Worm (Caenorhabditis elegans): ENCODE results near the gene unk-1.

ce11 chrX:7985495-7986029 lies 29.2 kb upstream of the unk-1 start, which contains the start of gene F45E1.4:
- no peak for TF ChIP-seq R02D3.7 (tag; optimal IDR thresholded peaks at IDR 0.05)
- TF ChIP-seq pqm-1 (tag; optimal IDR thresholded peaks at IDR 0.05) = no peak
- TF ChIP-seq ceh-28 (tag; optimal IDR thresholded peaks at IDR 0.05) = peak; percentile 70
- no peak for TF ChIP-seq nhr-11 (tag; optimal IDR thresholded peaks at IDR 0.05)
- TF ChIP-seq ztf-11 (tag; optimal IDR thresholded peaks at IDR 0.05) = no peak
- no peak for TF ChIP-seq jun-1 (tag; optimal IDR thresholded peaks at IDR 0.05)

Measured in whole organism, L3 larva.